Fruit fly (Drosophila melanogaster) whole organism, adult: Measurements from ENCODE around the gene srp.

Experiments used
- CG12768 ChIP-seq: fragments of 200-800 bp; sonication (Bioruptor generic); optimal IDR thresholded peaks from 2 replicates; lab custom pipeline; 2017; ENCODE audit warnings: missing biosample characterization, missing genetic modification characterization, mild to moderate bottlenecking, moderate library complexity, missing genetic modification reagents
- CG1620 ChIP-seq: fragments of 200-800 bp; sonication (Bioruptor generic); optimal IDR thresholded peaks from 2 replicates; lab custom pipeline; 2016; ENCODE audit warnings: missing biosample characterization, missing genetic modification characterization
- CG33017 ChIP-seq: fragments of 200-800 bp; sonication (Bioruptor generic); optimal IDR thresholded peaks from 2 replicates; lab custom pipeline; 2018; ENCODE audit warnings: missing biosample characterization, mild to moderate bottlenecking, missing genetic modification characterization, moderate library complexity
- CG5204 ChIP-seq: fragments of 200-800 bp; sonication (Bioruptor generic); optimal IDR thresholded peaks from 2 replicates; lab custom pipeline; 2016; ENCODE audit warnings: missing biosample characterization, missing genetic modification characterization
- Clk ChIP-seq: fragments of 200-800 bp; sonication (Bioruptor generic); optimal IDR thresholded peaks from 2 replicates; lab custom pipeline; 2017; ENCODE audit warnings: missing biosample characterization, missing genetic modification characterization
- Hr96 ChIP-seq: fragments of 200-800 bp; sonication (Bioruptor generic); optimal IDR thresholded peaks from 2 replicates; lab custom pipeline; 2016; ENCODE audit warnings: missing biosample characterization, missing genetic modification characterization
- bab1 ChIP-seq: fragments of 200-800 bp; sonication (Bioruptor generic); optimal IDR thresholded peaks from 3 replicates; lab custom pipeline; 2019; ENCODE audit warnings: missing biosample characterization, mild to moderate bottlenecking, missing genetic modification characterization, moderate library complexity
- cic ChIP-seq: fragments of 200-800 bp; sonication (Bioruptor generic); optimal IDR thresholded peaks from 2 replicates; lab custom pipeline; 2017; ENCODE audit warnings: missing biosample characterization, mild to moderate bottlenecking, missing genetic modification characterization, moderate library complexity

DNA sequence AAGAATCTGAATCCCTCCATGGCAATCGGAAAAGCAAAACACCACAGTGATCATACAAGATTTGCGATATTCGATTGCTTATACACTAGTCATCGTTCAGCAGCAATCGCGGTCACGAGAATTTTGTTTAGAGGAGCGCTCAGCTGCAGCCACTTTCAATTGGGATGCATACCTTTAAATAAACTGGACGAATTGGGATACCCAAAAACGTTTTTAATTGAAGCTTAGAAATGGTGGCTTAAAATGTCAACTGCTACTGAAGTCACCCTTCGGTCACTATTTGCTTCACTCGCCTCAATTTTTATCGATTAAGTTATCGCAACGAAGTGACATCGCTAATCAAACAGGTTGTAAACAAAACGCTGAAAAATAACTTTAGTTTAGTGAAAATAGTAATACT lies 63.4 kb downstream of the srp start, which contains the start of the genes IKKbeta and CG5013:
- TF ChIP-seq CG1620 (GFP tag; lab: Kevin White, UChicago) (peak; percentile 69), cic (GFP tag; lab: Kevin White, UChicago) (no peak), CG33017 (tag; lab: Kevin White, UChicago) (no peak), CG12768 (GFP tag; lab: Kevin White, UChicago) (no peak), Clk (GFP tag; lab: Kevin White, UChicago) (no peak), bab1 (GFP tag; lab: Kevin White, UChicago) (peak; percentile 78), Hr96 (GFP tag; lab: Kevin White, UChicago) (peak; percentile 72), CG5204 (no peak)
